Fruit fly (Drosophila melanogaster) whole organism, prepupa: ENCODE data around the gene tll.
A peak's percentile ranks its signal among the peaks of the same experiment; 100 is the strongest.

Experiments
- Blimp-1 ChIP-seq: fragments of 200-800 bp; sonication (Bioruptor generic); optimal IDR thresholded peaks from 3 replicates; lab custom pipeline; 2017; ENCODE audit warnings: missing biosample characterization, missing genetic modification characterization, mild to moderate bottlenecking, moderate library complexity, missing genetic modification reagents
- CG11294 ChIP-seq: fragments of 200-800 bp; sonication (Bioruptor generic); IDR thresholded peaks from 2 replicates; pipeline ENCODE4 v1.3.6; 2022; ENCODE audit warnings: missing biosample characterization, missing genetic modification characterization
- CG11902 ChIP-seq: fragments of 200-800 bp; sonication (Bioruptor generic); optimal IDR thresholded peaks from 3 replicates; lab custom pipeline; 2016; ENCODE audit warnings: missing biosample characterization, missing genetic modification characterization
- CG15336 ChIP-seq: fragments of 200-800 bp; sonication (Bioruptor generic); IDR thresholded peaks from 2 replicates; pipeline ENCODE4 v1.3.6; 2022; ENCODE audit warnings: missing biosample characterization, missing genetic modification characterization
- CG1621 ChIP-seq: fragments of 200-800 bp; sonication (Bioruptor generic); optimal IDR thresholded peaks from 3 replicates; lab custom pipeline; 2018; ENCODE audit warnings: missing biosample characterization, mild to moderate bottlenecking, missing genetic modification characterization
- CG16779 ChIP-seq: fragments of 200-800 bp; sonication (Bioruptor generic); optimal IDR thresholded peaks from 3 replicates; lab custom pipeline; 2017; ENCODE audit warnings: missing biosample characterization, mild to moderate bottlenecking, missing genetic modification characterization
- CG31627 ChIP-seq: fragments of 200-800 bp; sonication (Bioruptor generic); optimal IDR thresholded peaks from 3 replicates; lab custom pipeline; 2016; ENCODE audit warnings: missing biosample characterization, missing genetic modification characterization
- CG32006 ChIP-seq: fragments of 200-800 bp; sonication (Bioruptor generic); optimal IDR thresholded peaks from 3 replicates; lab custom pipeline; 2017; ENCODE audit warnings: missing biosample characterization, mild to moderate bottlenecking, missing genetic modification characterization
- CG3919 ChIP-seq: fragments of 200-800 bp; sonication (Bioruptor generic); optimal IDR thresholded peaks from 3 replicates; lab custom pipeline; 2016; ENCODE audit warnings: missing biosample characterization, missing genetic modification characterization
- CG6163 ChIP-seq: fragments of 200-800 bp; sonication (Bioruptor generic); IDR thresholded peaks from 3 replicates; pipeline ENCODE4 v1.3.6; 2022; ENCODE audit warnings: missing biosample characterization, missing genetic modification characterization
- CG6276 ChIP-seq: fragments of 200-800 bp; sonication (Bioruptor generic); optimal IDR thresholded peaks from 2 replicates; lab custom pipeline; 2017; ENCODE audit warnings: missing biosample characterization, mild to moderate bottlenecking, missing genetic modification characterization
- CG6808 ChIP-seq: fragments of 200-800 bp; sonication (Bioruptor generic); optimal IDR thresholded peaks from 3 replicates; lab custom pipeline; 2017; ENCODE audit warnings: missing biosample characterization, missing genetic modification characterization, mild to moderate bottlenecking, moderate library complexity, missing genetic modification reagents
- CG7368 ChIP-seq: fragments of 200-800 bp; sonication (Bioruptor generic); optimal IDR thresholded peaks from 3 replicates; lab custom pipeline; 2016; ENCODE audit warnings: missing biosample characterization, missing genetic modification characterization
- CG8119 ChIP-seq: fragments of 200-800 bp; sonication (Bioruptor generic); IDR thresholded peaks from 3 replicates; pipeline ENCODE4 v1.3.6; 2022; ENCODE audit warnings: missing biosample characterization, missing genetic modification characterization
- CG8319 ChIP-seq: fragments of 200-800 bp; sonication (Bioruptor generic); optimal IDR thresholded peaks from 3 replicates; lab custom pipeline; 2016; ENCODE audit warnings: missing biosample characterization, missing genetic modification characterization
- CG8632 ChIP-seq: fragments of 200-800 bp; sonication (Bioruptor generic); optimal IDR thresholded peaks from 3 replicates; lab custom pipeline; 2016; ENCODE audit warnings: missing biosample characterization, missing genetic modification characterization
- CG9139 ChIP-seq: fragments of 200-800 bp; sonication (Bioruptor generic); optimal IDR thresholded peaks from 3 replicates; lab custom pipeline; 2017; ENCODE audit warnings: missing biosample characterization, mild to moderate bottlenecking, missing genetic modification characterization
- Eip93F ChIP-seq: fragments of 200-800 bp; sonication (Bioruptor generic); optimal IDR thresholded peaks from 2 replicates; lab custom pipeline; 2016; ENCODE audit warnings: missing biosample characterization, mild to moderate bottlenecking, missing genetic modification characterization
- Ets21C ChIP-seq: fragments of 200-800 bp; sonication (Bioruptor generic); optimal IDR thresholded peaks from 3 replicates; lab custom pipeline; 2016; ENCODE audit warnings: missing biosample characterization, missing genetic modification characterization
- Ets96B ChIP-seq: fragments of 200-800 bp; optimal IDR thresholded peaks from 2 replicates; lab custom pipeline; 2019; ENCODE audit warnings: missing biosample characterization, mild to moderate bottlenecking, missing genetic modification characterization, moderate library complexity
- Gug ChIP-seq: fragments of 200-800 bp; sonication (Bioruptor generic); IDR thresholded peaks from 2 replicates; pipeline ENCODE4 v1.3.6; 2022; ENCODE audit warnings: missing biosample characterization, missing genetic modification characterization
- Hr38 ChIP-seq: sonication (Bioruptor generic); optimal IDR thresholded peaks from 2 replicates; lab custom pipeline; 2016; ENCODE audit warnings: missing biosample characterization, missing genetic modification characterization
- Hr39 ChIP-seq: fragments of 200-800 bp; sonication (Bioruptor generic); optimal IDR thresholded peaks from 2 replicates; lab custom pipeline; 2016; ENCODE audit warnings: missing biosample characterization, missing genetic modification characterization
- Hr4 ChIP-seq: fragments of 200-800 bp; sonication (Bioruptor generic); optimal IDR thresholded peaks from 3 replicates; lab custom pipeline; 2016; ENCODE audit warnings: missing biosample characterization, missing genetic modification characterization
- Lpt ChIP-seq: fragments of 200-800 bp; sonication (Bioruptor generic); optimal IDR thresholded peaks from 3 replicates; lab custom pipeline; 2016; ENCODE audit warnings: missing biosample characterization, missing genetic modification characterization
- Met ChIP-seq: fragments of 200-800 bp; sonication (Bioruptor generic); optimal IDR thresholded peaks from 3 replicates; lab custom pipeline; 2016; ENCODE audit warnings: missing biosample characterization, missing genetic modification characterization
- OdsH ChIP-seq: fragments of 200-800 bp; sonication (Bioruptor generic); optimal IDR thresholded peaks from 3 replicates; lab custom pipeline; 2016; ENCODE audit warnings: missing biosample characterization, missing genetic modification characterization
- Sox102F ChIP-seq: fragments of 200-800 bp; sonication (Bioruptor generic); optimal IDR thresholded peaks from 2 replicates; lab custom pipeline; 2016; ENCODE audit warnings: missing biosample characterization, mild to moderate bottlenecking, missing genetic modification characterization
- Sox14 ChIP-seq: fragments of 200-800 bp; sonication (Bioruptor generic); optimal IDR thresholded peaks from 3 replicates; lab custom pipeline; 2016; ENCODE audit warnings: missing biosample characterization, missing genetic modification characterization
- Sox15 ChIP-seq: fragments of 200-800 bp; sonication (Bioruptor generic); optimal IDR thresholded peaks from 3 replicates; lab custom pipeline; 2016; ENCODE audit warnings: missing biosample characterization, missing genetic modification characterization
- achi ChIP-seq: fragments of 200-800 bp; sonication (Bioruptor generic); optimal IDR thresholded peaks from 3 replicates; lab custom pipeline; 2016; ENCODE audit warnings: missing biosample characterization, missing genetic modification characterization
- acj6 ChIP-seq: fragments of 200-800 bp; sonication (Bioruptor generic); optimal IDR thresholded peaks from 3 replicates; lab custom pipeline; 2016; ENCODE audit warnings: missing biosample characterization, missing genetic modification characterization
- cyc ChIP-seq: fragments of 200-800 bp; sonication (Bioruptor generic); optimal IDR thresholded peaks from 3 replicates; lab custom pipeline; 2016; ENCODE audit warnings: missing biosample characterization, missing genetic modification characterization
- dac ChIP-seq: fragments of 200-800 bp; sonication (Bioruptor generic); optimal IDR thresholded peaks from 2 replicates; lab custom pipeline; 2017; ENCODE audit warnings: missing biosample characterization, mild to moderate bottlenecking, missing genetic modification characterization
- eg ChIP-seq: fragments of 200-800 bp; sonication (Bioruptor generic); IDR thresholded peaks from 3 replicates; pipeline ENCODE4 v1.3.6; 2022; ENCODE audit warnings: missing biosample characterization, missing genetic modification characterization
- esn ChIP-seq: fragments of 200-800 bp; sonication (Bioruptor generic); optimal IDR thresholded peaks from 2 replicates; lab custom pipeline; 2016; ENCODE audit warnings: missing biosample characterization, mild to moderate bottlenecking, missing genetic modification characterization, moderate library complexity
- fd59A ChIP-seq: fragments of 200-800 bp; sonication (Bioruptor generic); optimal IDR thresholded peaks from 2 replicates; lab custom pipeline; 2017; ENCODE audit warnings: missing biosample characterization, mild to moderate bottlenecking, missing genetic modification characterization, missing genetic modification reagents
- fkh ChIP-seq: fragments of 200-800 bp; sonication (Bioruptor generic); optimal IDR thresholded peaks from 3 replicates; lab custom pipeline; 2017; ENCODE audit warnings: missing biosample characterization, mild to moderate bottlenecking, missing genetic modification characterization, moderate library complexity
- lz ChIP-seq: fragments of 200-800 bp; sonication (Bioruptor generic); optimal IDR thresholded peaks from 3 replicates; lab custom pipeline; 2016; ENCODE audit warnings: missing biosample characterization, missing genetic modification characterization
- net ChIP-seq: fragments of 200-800 bp; sonication (Bioruptor generic); optimal IDR thresholded peaks from 3 replicates; lab custom pipeline; 2016; ENCODE audit warnings: missing biosample characterization, missing genetic modification characterization
- pdm3 ChIP-seq: fragments of 200-800 bp; sonication (Bioruptor generic); optimal IDR thresholded peaks from 3 replicates; lab custom pipeline; 2016; ENCODE audit warnings: missing biosample characterization, missing genetic modification characterization
- salr ChIP-seq, 2 experiments: fragments of 200-800 bp; sonication (Bioruptor generic); optimal IDR thresholded peaks; 3 replicates each; lab custom pipeline; 2016 to 2018; ENCODE audit warnings: missing biosample characterization in 2 of 2, missing genetic modification characterization in 2 of 2, mild to moderate bottlenecking in 1 of 2
- spab ChIP-seq: fragments of 200-800 bp; sonication (Bioruptor generic); optimal IDR thresholded peaks from 2 replicates; lab custom pipeline; 2017; ENCODE audit warnings: missing biosample characterization, mild to moderate bottlenecking, missing genetic modification characterization, missing genetic modification reagents
- ss ChIP-seq, 2 experiments: fragments of 200-800 bp; sonication (Bioruptor generic); optimal IDR thresholded peaks; 2 replicates in 1 of 2; 3 replicates in 1 of 2; lab custom pipeline; 2017 to 2018; ENCODE audit warnings: mild to moderate bottlenecking in 2 of 2, missing biosample characterization in 2 of 2, missing genetic modification characterization in 2 of 2, moderate library complexity in 1 of 2
- vri ChIP-seq: fragments of 200-800 bp; sonication (Bioruptor generic); optimal IDR thresholded peaks from 3 replicates; lab custom pipeline; 2016; ENCODE audit warnings: missing biosample characterization, mild to moderate bottlenecking, missing genetic modification characterization

Gene tll

dm6 chr3R:30842199-30842598 lies 9.9 kb upstream of the tll start (continued):
- TF ChIP-seq Ets96B (tag; lab: Kevin White, UChicago) = peak; percentile 82
- TF ChIP-seq CG16779 (tag; lab: Kevin White, UChicago) = no peak
- TF ChIP-seq Sox102F (GFP tag; lab: Kevin White, UChicago) = peak; percentile 75
- TF ChIP-seq OdsH (GFP tag; lab: Kevin White, UChicago) = peak; percentile 65
- TF ChIP-seq vri (GFP tag; lab: Kevin White, UChicago) = peak; percentile 18
- TF ChIP-seq Lpt (GFP tag; lab: Kevin White, UChicago) = peak; percentile 43
- peak; percentile 71 for TF ChIP-seq lz (GFP tag; lab: Kevin White, UChicago)
- TF ChIP-seq pdm3 (GFP tag; lab: Kevin White, UChicago) = peak; percentile 67
- TF ChIP-seq Blimp-1 (GFP tag; lab: Kevin White, UChicago) = no peak
- TF ChIP-seq net = peak; percentile 63
- peak; percentile 70 for TF ChIP-seq Sox14 (GFP tag; lab: Kevin White, UChicago)
- TF ChIP-seq Ets21C (GFP tag; lab: Kevin White, UChicago) = peak; percentile 49
- peak; percentile 48; the same call in 1 of the 2 replicates for TF ChIP-seq CG15336 (GFP tag; lab: Robert Waterston, UW)
- TF ChIP-seq CG8632 (GFP tag; lab: Kevin White, UChicago) = peak; percentile 68
- TF ChIP-seq acj6 = peak; percentile 79
- peak; percentile 29 for TF ChIP-seq CG8319
- peak; percentile 32; the same call in 1 of the 3 replicates for TF ChIP-seq CG8119 (GFP tag; lab: Robert Waterston, UW)
- no peak for TF ChIP-seq Eip93F
- TF ChIP-seq CG31627 (GFP tag; lab: Kevin White, UChicago) = peak; percentile 82
- TF ChIP-seq eg (GFP tag; lab: Robert Waterston, UW) = 0 out of 3 replicates have a peak, but pooled peaks have one; percentile 17
- TF ChIP-seq Sox15 (GFP tag; lab: Kevin White, UChicago) = peak; percentile 55
- TF ChIP-seq CG6276 (GFP tag; lab: Kevin White, UChicago) = no peak
- peak; percentile 81 for TF ChIP-seq fd59A (GFP tag; lab: Kevin White, UChicago)
- TF ChIP-seq CG32006 (GFP tag; lab: Kevin White, UChicago) = peak; percentile 45
- peak; percentile 76 for TF ChIP-seq CG6808 (GFP tag; lab: Kevin White, UChicago)
- peak; percentile 70 for TF ChIP-seq Hr39
- TF ChIP-seq achi (GFP tag; lab: Kevin White, UChicago) = peak; percentile 63
- no peak for TF ChIP-seq Hr38 (GFP tag; lab: Kevin White, UChicago)
- TF ChIP-seq fkh (GFP tag; lab: Kevin White, UChicago) = no peak
- no peak for TF ChIP-seq Gug
- peak; percentile 61 for TF ChIP-seq CG1621 (tag; lab: Kevin White, UChicago)
- peak; percentile 77 for TF ChIP-seq CG3919
- peak; percentile 23 to 69 for TF ChIP-seq ss (GFP tag; optimal IDR thresholded peaks at IDR 0.05; lab: Kevin White, UChicago)
- TF ChIP-seq CG9139 (GFP tag; lab: Kevin White, UChicago) = peak; percentile 72

dm6 chr3R:30842639-30843476 lies 9.3 kb upstream of the tll start:
- TF ChIP-seq CG8319 = peak; percentile 32
- peak; percentile 28 for TF ChIP-seq cyc (GFP tag; lab: Kevin White, UChicago)
- peak; percentile 11 for TF ChIP-seq CG32006 (GFP tag; lab: Kevin White, UChicago)
- no peak for TF ChIP-seq CG11294
- 0 out of 3 replicates have a peak, but pooled peaks have one; percentile 6 for TF ChIP-seq CG6163 (GFP tag; lab: Robert Waterston, UW)
- TF ChIP-seq CG9139 (GFP tag; lab: Kevin White, UChicago) = peak; percentile 53
- no peak for TF ChIP-seq CG6276 (GFP tag; lab: Kevin White, UChicago)
- TF ChIP-seq esn (GFP tag; lab: Kevin White, UChicago) = peak; percentile 34
- no peak for TF ChIP-seq vri (GFP tag; lab: Kevin White, UChicago)
- TF ChIP-seq Met (GFP tag; lab: Kevin White, UChicago) = peak; percentile 49
- no peak for TF ChIP-seq Hr4 (GFP tag; lab: Kevin White, UChicago)
- peak in 1 of 2 experiments; percentile 18 for TF ChIP-seq salr (GFP tag; optimal IDR thresholded peaks at IDR 0.05; lab: Kevin White, UChicago)
- TF ChIP-seq CG15336 (GFP tag; lab: Robert Waterston, UW) = no peak
- peak; percentile 74 for TF ChIP-seq spab (GFP tag; lab: Kevin White, UChicago)
- peak; percentile 69 for TF ChIP-seq acj6
- peak; percentile 60 for TF ChIP-seq CG3919
- TF ChIP-seq Lpt (GFP tag; lab: Kevin White, UChicago) = no peak
- no peak for TF ChIP-seq fkh (GFP tag; lab: Kevin White, UChicago)
- peak; percentile 24 for TF ChIP-seq CG31627 (GFP tag; lab: Kevin White, UChicago)
- 0 out of 3 replicates have a peak, but pooled peaks have one; percentile 33 for TF ChIP-seq CG8119 (GFP tag; lab: Robert Waterston, UW)
- TF ChIP-seq fd59A (GFP tag; lab: Kevin White, UChicago) = peak; percentile 77
- peak; percentile 66 for TF ChIP-seq CG6808 (GFP tag; lab: Kevin White, UChicago)
- TF ChIP-seq CG11902 (GFP tag; lab: Kevin White, UChicago) = peak; percentile 27
- no peak for TF ChIP-seq CG7368
- no peak for TF ChIP-seq dac (GFP tag; lab: Kevin White, UChicago)
- no peak for TF ChIP-seq Hr38 (GFP tag; lab: Kevin White, UChicago)
- TF ChIP-seq achi (GFP tag; lab: Kevin White, UChicago) = peak; percentile 46
- TF ChIP-seq Gug = no peak
